Worm (Caenorhabditis elegans): Measurements from ENCODE around the gene srj-13.

Gene srj-13

DNA sequence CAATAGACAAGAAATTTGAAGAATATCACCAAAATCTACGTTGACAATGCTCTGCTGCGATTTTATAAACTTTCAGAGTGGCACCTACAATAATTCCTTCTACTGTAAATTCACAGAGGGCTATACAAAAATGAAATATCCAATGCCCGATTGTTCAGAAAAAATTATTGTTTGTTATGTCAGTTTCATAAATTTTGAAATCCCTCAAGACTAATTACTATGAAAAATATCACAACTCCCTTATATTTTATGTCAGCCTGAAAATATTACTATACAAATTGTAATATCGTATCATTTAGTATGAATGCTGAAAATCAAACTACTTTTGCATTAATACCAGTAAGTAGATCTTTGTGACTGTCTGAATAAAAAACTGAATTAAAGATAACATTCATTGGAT is 1.9 kb upstream of the srj-13 start, which contains the start of gene srx-60 (continued):
- TF ChIP-seq tra-1 (GFP tag; IDR thresholded peaks at IDR 0.05) (no peak), tag-97 (GFP tag; IDR thresholded peaks at IDR 0.05) (no peak), nhr-102 (tag; optimal IDR thresholded peaks at IDR 0.05) (no peak)

DNA sequence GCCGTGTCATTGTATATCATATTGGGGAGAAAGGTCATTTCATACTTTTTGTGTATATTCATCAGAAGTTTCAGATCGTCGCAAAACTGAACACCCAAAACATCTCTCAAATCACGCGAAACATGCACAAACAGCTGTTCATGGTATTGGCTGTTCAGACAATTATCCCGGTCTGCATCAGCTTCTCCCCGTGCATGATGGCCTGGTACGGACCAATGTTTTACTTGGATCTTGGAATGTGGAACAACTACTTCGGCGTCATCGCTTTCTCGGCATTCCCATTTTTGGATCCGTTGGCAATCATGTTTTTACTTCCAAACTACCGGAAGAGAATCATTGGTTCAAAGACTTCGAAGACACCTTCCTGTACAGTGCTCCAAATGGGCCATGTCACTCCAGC is 1.0 kb downstream of the srj-13 start:
- no peak for TF ChIP-seq nhr-6 (tag; optimal IDR thresholded peaks at IDR 0.05)
- TF ChIP-seq lin-38 (GFP tag; IDR thresholded peaks at IDR 0.05), result no peak
- TF ChIP-seq lsy-2 (tag; optimal IDR thresholded peaks at IDR 0.05), result no peak
- no peak for TF ChIP-seq egl-27 (tag; optimal IDR thresholded peaks at IDR 0.05)
- peak in 1 of 2 experiments; percentile 92 for TF ChIP-seq unc-62 (GFP tag; optimal IDR thresholded peaks at IDR 0.05 in 1 of 2)
- no peak for TF ChIP-seq unc-62 (tag; optimal IDR thresholded peaks at IDR 0.05)
- TF ChIP-seq fkh-10 (GFP tag; optimal IDR thresholded peaks at IDR 0.05), result no peak
- TF ChIP-seq attf-4 (tag; optimal IDR thresholded peaks at IDR 0.05), result no peak
- TF ChIP-seq ztf-7 (tag; optimal IDR thresholded peaks at IDR 0.05), result no peak

DNA sequence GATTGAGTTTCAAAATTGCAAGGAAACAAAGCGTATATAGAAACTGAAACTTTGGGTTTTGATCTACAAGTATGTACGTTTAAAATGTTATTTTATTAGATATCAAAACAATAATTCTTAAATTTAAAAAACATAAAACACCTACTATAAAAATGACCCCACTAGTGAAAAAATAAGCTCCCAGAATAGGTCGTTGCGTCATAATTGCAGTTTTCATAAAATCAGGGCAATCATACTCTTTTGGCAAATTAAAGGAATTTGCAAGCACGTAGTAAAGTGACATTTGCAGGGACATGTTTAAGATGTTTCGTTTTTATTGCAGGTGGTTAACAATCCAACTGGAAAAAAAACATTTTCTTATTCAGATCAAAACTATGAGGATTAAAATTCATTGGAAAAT is 6.1 kb downstream of the srj-13 start, which contains the start of gene srt-6:
Gene srt-6, minus strand, starts transcription at position 295 of the 400 bp plus-strand sequence.
- TF ChIP-seq vab-7 (GFP tag; IDR thresholded peaks at IDR 0.05), result no peak
- no peak for TF ChIP-seq ztf-7 (tag; optimal IDR thresholded peaks at IDR 0.05)
- TF ChIP-seq nhr-237 (tag; optimal IDR thresholded peaks at IDR 0.05), result no peak
- no peak for TF ChIP-seq ceh-20 (GFP tag; IDR thresholded peaks at IDR 0.05)
- no peak for TF ChIP-seq ceh-82 (tag; optimal IDR thresholded peaks at IDR 0.05)
- TF ChIP-seq daf-12 (tag; optimal IDR thresholded peaks at IDR 0.05), result no peak
- no peak for TF ChIP-seq daf-16 (GFP tag; optimal IDR thresholded peaks at IDR 0.05)
- no peak for TF ChIP-seq daf-16 (tag; optimal IDR thresholded peaks at IDR 0.05)
- TF ChIP-seq mxl-2 (GFP tag; conservative IDR thresholded peaks at IDR 0.05), result no peak
- no peak for TF ChIP-seq F49E8.2 (tag; optimal IDR thresholded peaks at IDR 0.05; ENCODE audit: borderline replicate concordance)
- TF ChIP-seq ctbp-1 (GFP tag; IDR thresholded peaks at IDR 0.05), result no peak
- TF ChIP-seq F10B5.3 (tag; optimal IDR thresholded peaks at IDR 0.05), result no peak
- TF ChIP-seq lsy-2 (tag; optimal IDR thresholded peaks at IDR 0.05), result no peak
- no peak for TF ChIP-seq daf-19 (GFP tag; conservative IDR thresholded peaks at IDR 0.05)
- TF ChIP-seq ZK546.5 (tag; optimal IDR thresholded peaks at IDR 0.05), result no peak

DNA sequence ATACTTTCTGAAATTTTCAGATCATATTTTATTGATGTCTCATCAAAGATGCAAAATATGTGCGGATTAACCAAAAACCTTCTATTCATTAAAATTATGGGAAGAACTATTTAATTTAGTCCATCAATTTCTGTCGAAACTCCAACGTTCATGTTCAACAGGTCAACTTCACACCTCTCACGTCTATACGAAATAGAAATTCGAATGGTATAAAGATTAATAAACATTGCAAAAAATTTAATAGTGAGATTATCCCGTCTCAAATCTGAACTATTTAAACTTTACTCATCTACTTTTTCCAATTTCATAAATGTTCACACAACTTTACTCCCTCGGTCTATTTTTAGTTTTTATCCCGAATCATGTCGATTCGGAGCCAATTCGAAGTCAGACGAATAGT is 7.1 kb downstream of the srj-13 start, which contains the start of gene R13D7.2:
Gene R13D7.2, plus strand, starts transcription at position 301 of the 400 bp plus-strand sequence.
- TF ChIP-seq php-3 (GFP tag; IDR thresholded peaks at IDR 0.05) (no peak), tag-97 (GFP tag; IDR thresholded peaks at IDR 0.05) (no peak), lin-39 (tag; optimal IDR thresholded peaks at IDR 0.05) (no peak), mdl-1 (tag; optimal IDR thresholded peaks at IDR 0.05) (no peak), spr-1 (tag; optimal IDR thresholded peaks at IDR 0.05) (no peak), nhr-41 (GFP tag; IDR thresholded peaks at IDR 0.05) (no peak), nhr-25 (tag; optimal IDR thresholded peaks at IDR 0.05; ENCODE audit: borderline replicate concordance, insufficient read depth) (no peak), lir-3 (tag; optimal IDR thresholded peaks at IDR 0.05) (no peak)

- no peak for TF ChIP-seq sdz-12 (GFP tag; optimal IDR thresholded peaks at IDR 0.05)
- no peak for TF ChIP-seq ctbp-1 (GFP tag; IDR thresholded peaks at IDR 0.05)
- TF ChIP-seq egl-27 (tag; optimal IDR thresholded peaks at IDR 0.05), result no peak
- no peak for TF ChIP-seq snpc-1.2 (GFP tag; IDR thresholded peaks at IDR 0.05)
- TF ChIP-seq F10B5.3 (tag; optimal IDR thresholded peaks at IDR 0.05), result no peak
- TF ChIP-seq saeg-2 (GFP tag; IDR thresholded peaks at IDR 0.05), result no peak
- TF ChIP-seq lim-7 (GFP tag; IDR thresholded peaks at IDR 0.05), result no peak
- TF ChIP-seq gei-8 (GFP tag; optimal IDR thresholded peaks at IDR 0.05), result no peak
- TF ChIP-seq lin-38 (GFP tag; IDR thresholded peaks at IDR 0.05), result no peak
- no peak for TF ChIP-seq nhr-102 (tag; optimal IDR thresholded peaks at IDR 0.05)
- no peak for TF ChIP-seq nhr-111 (GFP tag; optimal IDR thresholded peaks at IDR 0.05)
- TF ChIP-seq aly-2 (tag; optimal IDR thresholded peaks at IDR 0.05), result no peak
- TF ChIP-seq ces-1 (GFP tag; optimal IDR thresholded peaks at IDR 0.05), result no peak
- TF ChIP-seq ceh-28 (tag; optimal IDR thresholded peaks at IDR 0.05), result no peak
- no peak for TF ChIP-seq aha-1 (tag)
- no peak for TF ChIP-seq spr-1 (tag; optimal IDR thresholded peaks at IDR 0.05)
- TF ChIP-seq ceh-20 (GFP tag; IDR thresholded peaks at IDR 0.05), result no peak
- TF ChIP-seq zfp-2 (tag; optimal IDR thresholded peaks at IDR 0.05), result no peak
Observed at ce11 chrV:7411695-7412094, 9.2 kb downstream of the srj-13 start, which contains the start of gene str-41. TSS of gene str-41 (plus strand) at chrV:7411995.

All from whole organism, L4 larva.